Fruit fly (Drosophila melanogaster): Measurements from ENCODE around the gene CG11251.

- TF ChIP-seq CG17806 (tag; optimal IDR thresholded peaks at IDR 0.05), result no peak
- TF ChIP-seq CG32121 (GFP tag; IDR thresholded peaks at IDR 0.05), result no peak
- no peak for TF ChIP-seq EcR (GFP tag; optimal IDR thresholded peaks at IDR 0.05)
These were observed 12.4 kb downstream of the CG11251 start for dm6 chr3L:13077326-13077725.

All from whole organism, pupa.